Fruit fly (Drosophila melanogaster): ENCODE measurements around the gene CG11226.

- TF ChIP-seq kay (GFP tag; optimal IDR thresholded peaks at IDR 0.05) (no peak), cato (GFP tag; optimal IDR thresholded peaks at IDR 0.05; ENCODE audit: borderline replicate concordance) (no peak), CG11398 (GFP tag; optimal IDR thresholded peaks at IDR 0.05) (no peak), CG6683 (GFP tag; optimal IDR thresholded peaks at IDR 0.05) (no peak), Xbp1 (GFP tag; optimal IDR thresholded peaks at IDR 0.05) (peak; percentile 50), CG12236 (GFP tag; optimal IDR thresholded peaks at IDR 0.05) (no peak), Hr39 (optimal IDR thresholded peaks at IDR 0.05) (no peak), HHEX (GFP tag; optimal IDR thresholded peaks at IDR 0.05) (no peak), ash1 (GFP tag; optimal IDR thresholded peaks at IDR 0.05) (no peak), Six4 (GFP tag; optimal IDR thresholded peaks at IDR 0.05) (no peak), CG4707 (GFP tag; optimal IDR thresholded peaks at IDR 0.05) (no peak), Hr51 (GFP tag; optimal IDR thresholded peaks at IDR 0.05) (no peak), ranshi (GFP tag; IDR thresholded peaks at IDR 0.05) (no peak)
Observed at dm6 chr3L:22871845-22872361, 35.0 kb downstream of the CG11226 start, which contains the start of the genes CG11109 and Arf1.

All from whole organism, embryonic.